Worm (Caenorhabditis elegans) whole organism, L1 larva: ENCODE measurements around the gene C17F4.2.

ENCODE experiments used
- C04F5.9 ChIP-seq: sonication (generic microtip); optimal IDR thresholded peaks from 2 replicates; lab custom pipeline; 2016; ENCODE audit warnings: missing genetic modification characterization, missing compliant biosample characterization
- C16A3.4 ChIP-seq: fragments of 150-350 bp; optimal IDR thresholded peaks from 2 replicates; lab custom pipeline; 2014; ENCODE audit warnings: missing biosample characterization, missing genetic modification characterization
- F16B12.6 ChIP-seq: fragments of 150-350 bp; optimal IDR thresholded peaks from 2 replicates; lab custom pipeline; 2014; ENCODE audit warnings: missing biosample characterization, missing genetic modification characterization
- Y116A8C.19 ChIP-seq: sonication (generic microtip); optimal IDR thresholded peaks from 2 replicates; lab custom pipeline; 2016; ENCODE audit warnings: missing compliant biosample characterization, missing genetic modification characterization, borderline replicate concordance
- aha-1 ChIP-seq: fragments of 150-350 bp; optimal IDR thresholded peaks from 2 replicates; lab custom pipeline; 2014; ENCODE audit warnings: missing biosample characterization, missing genetic modification characterization
- alr-1 ChIP-seq: fragments of 200-800 bp; sonication (Bioruptor generic); optimal IDR thresholded peaks from 2 replicates; lab custom pipeline; 2018; ENCODE audit warnings: borderline replicate concordance, mild to moderate bottlenecking, missing genetic modification characterization, missing compliant biosample characterization
- ama-1 ChIP-seq: fragments of 150-350 bp; optimal IDR thresholded peaks from 2 replicates; lab custom pipeline; 2014
- ceh-88 ChIP-seq: fragments of 200-800 bp; sonication (Bioruptor generic); IDR thresholded peaks from 2 replicates; pipeline ENCODE4 v1.3.6; 2022; ENCODE audit warnings: missing genetic modification characterization, missing compliant biosample characterization
- dpl-1 ChIP-seq, 3 experiments: fragments of 150-350 bp in 2 of 3; sonication (generic microtip) in 1 of 3; optimal IDR thresholded peaks; 2 replicates each; lab custom pipeline; 2014 to 2017; ENCODE audit warnings: missing biosample characterization in 3 of 3, missing genetic modification characterization in 3 of 3, missing genetic modification reagents in 3 of 3
- dsc-1 ChIP-seq: sonication (generic microtip); optimal IDR thresholded peaks from 2 replicates; lab custom pipeline; 2016; ENCODE audit warnings: mild to moderate bottlenecking, missing genetic modification characterization, missing compliant biosample characterization
- elt-2 ChIP-seq: sonication (generic microtip); optimal IDR thresholded peaks from 2 replicates; lab custom pipeline; 2016; ENCODE audit warnings: missing genetic modification characterization, mild to moderate bottlenecking, inconsistent platforms, missing compliant biosample characterization, missing genetic modification reagents
- elt-3 ChIP-seq, 6 experiments: fragments of 150-350 bp in 1 of 6; sonication (generic microtip); optimal IDR thresholded peaks; 2 replicates each; lab custom pipeline; 2017 to 2018; ENCODE audit warnings: missing biosample characterization in 6 of 6, missing genetic modification characterization in 6 of 6, inconsistent platforms in 1 of 6
- fkh-8 ChIP-seq: sonication (generic microtip); optimal IDR thresholded peaks from 2 replicates; lab custom pipeline; 2016; ENCODE audit warnings: mild to moderate bottlenecking, missing genetic modification characterization, missing compliant biosample characterization
- fos-1 ChIP-seq: fragments of 150-350 bp; optimal IDR thresholded peaks from 2 replicates; lab custom pipeline; 2014; ENCODE audit warnings: missing biosample characterization, missing genetic modification characterization
- hlh-4 ChIP-seq: sonication (generic microtip); optimal IDR thresholded peaks from 2 replicates; lab custom pipeline; 2016; ENCODE audit warnings: mild to moderate bottlenecking, missing genetic modification characterization, missing compliant biosample characterization
- hpl-2 ChIP-seq: fragments of 150-350 bp; optimal IDR thresholded peaks from 2 replicates; lab custom pipeline; 2014; ENCODE audit warnings: missing biosample characterization, missing genetic modification reagents, missing genetic modification characterization
- isw-1 ChIP-seq: fragments of 200-800 bp; sonication (Bioruptor generic); IDR thresholded peaks from 2 replicates; pipeline ENCODE4 v1.3.6; 2022; ENCODE audit warnings: missing genetic modification characterization, missing compliant biosample characterization
- lin-13 ChIP-seq: fragments of 150-350 bp; optimal IDR thresholded peaks from 2 replicates; lab custom pipeline; 2014; ENCODE audit warnings: missing biosample characterization, missing genetic modification reagents, missing genetic modification characterization
- lin-35 ChIP-seq, 2 experiments: fragments of 150-350 bp; optimal IDR thresholded peaks; 2 replicates each; lab custom pipeline; 2014; ENCODE audit warnings: missing biosample characterization in 2 of 2, missing genetic modification characterization in 2 of 2, missing genetic modification reagents in 2 of 2
- lin-39 ChIP-seq: fragments of 150-350 bp; optimal IDR thresholded peaks from 2 replicates; lab custom pipeline; 2014; ENCODE audit warnings: missing biosample characterization, missing genetic modification reagents, missing genetic modification characterization
- lsy-2 ChIP-seq, 2 experiments: fragments of 150-350 bp; optimal IDR thresholded peaks; 2 replicates each; lab custom pipeline; 2014; ENCODE audit warnings: missing biosample characterization in 2 of 2, missing genetic modification characterization in 2 of 2
- nhr-11 ChIP-seq: fragments of 150-350 bp; optimal IDR thresholded peaks from 2 replicates; lab custom pipeline; 2014; ENCODE audit warnings: missing biosample characterization, missing genetic modification characterization
- nhr-19 ChIP-seq: fragments of 200-800 bp; sonication (Bioruptor generic); conservative IDR thresholded peaks from 2 replicates; pipeline ENCODE4 v1.3.6; 2022; ENCODE audit warnings: missing genetic modification characterization, missing compliant biosample characterization
- nhr-47 ChIP-seq: sonication (generic microtip); optimal IDR thresholded peaks from 2 replicates; lab custom pipeline; 2016; ENCODE audit warnings: mild to moderate bottlenecking, missing genetic modification characterization, moderate library complexity, missing compliant biosample characterization
- nhr-71 ChIP-seq: sonication (generic microtip); optimal IDR thresholded peaks from 2 replicates; lab custom pipeline; 2016; ENCODE audit warnings: mild to moderate bottlenecking, missing genetic modification characterization, moderate library complexity, missing compliant biosample characterization
- nhr-76 ChIP-seq: sonication (generic microtip); optimal IDR thresholded peaks from 2 replicates; lab custom pipeline; 2017; ENCODE audit warnings: missing biosample characterization, missing genetic modification characterization
- nhr-84 ChIP-seq: sonication (generic microtip); optimal IDR thresholded peaks from 2 replicates; lab custom pipeline; 2017; ENCODE audit warnings: missing biosample characterization, missing genetic modification characterization
- pqm-1 ChIP-seq: sonication (generic microtip); optimal IDR thresholded peaks from 3 replicates; lab custom pipeline; 2017; ENCODE audit warnings: missing biosample characterization, missing genetic modification characterization
- snpc-4 ChIP-seq: fragments of 150-350 bp; optimal IDR thresholded peaks from 2 replicates; lab custom pipeline; 2014; ENCODE audit warnings: missing biosample characterization, missing genetic modification characterization
- unc-130 ChIP-seq: fragments of 150-350 bp; optimal IDR thresholded peaks from 2 replicates; lab custom pipeline; 2017; ENCODE audit warnings: missing biosample characterization, missing genetic modification characterization, inconsistent platforms
- unc-62 ChIP-seq: fragments of 150-350 bp; optimal IDR thresholded peaks from 2 replicates; lab custom pipeline; 2014; ENCODE audit warnings: missing biosample characterization, missing genetic modification reagents, missing genetic modification characterization
- unc-86 ChIP-seq: sonication (generic microtip); optimal IDR thresholded peaks from 2 replicates; lab custom pipeline; 2016; ENCODE audit warnings: missing genetic modification characterization, missing compliant biosample characterization
- vab-15 ChIP-seq: sonication (generic microtip); optimal IDR thresholded peaks from 2 replicates; lab custom pipeline; 2017; ENCODE audit warnings: missing genotype, mild to moderate bottlenecking, missing genetic modification characterization, missing compliant biosample characterization
- xbp-1 ChIP-seq: sonication (generic microtip); optimal IDR thresholded peaks from 2 replicates; lab custom pipeline; 2016; ENCODE audit warnings: missing genetic modification characterization, missing compliant biosample characterization
- zag-1 ChIP-seq: fragments of 150-350 bp; optimal IDR thresholded peaks from 2 replicates; lab custom pipeline; 2014; ENCODE audit warnings: missing biosample characterization, missing genetic modification characterization
- ztf-11 ChIP-seq, 2 experiments: sonication (generic microtip); optimal IDR thresholded peaks; 2 replicates each; lab custom pipeline; 2016 to 2017; ENCODE audit warnings: missing genetic modification characterization in 2 of 2, missing biosample characterization in 1 of 2, missing compliant biosample characterization in 1 of 2

The C17F4.2 gene

DNA sequence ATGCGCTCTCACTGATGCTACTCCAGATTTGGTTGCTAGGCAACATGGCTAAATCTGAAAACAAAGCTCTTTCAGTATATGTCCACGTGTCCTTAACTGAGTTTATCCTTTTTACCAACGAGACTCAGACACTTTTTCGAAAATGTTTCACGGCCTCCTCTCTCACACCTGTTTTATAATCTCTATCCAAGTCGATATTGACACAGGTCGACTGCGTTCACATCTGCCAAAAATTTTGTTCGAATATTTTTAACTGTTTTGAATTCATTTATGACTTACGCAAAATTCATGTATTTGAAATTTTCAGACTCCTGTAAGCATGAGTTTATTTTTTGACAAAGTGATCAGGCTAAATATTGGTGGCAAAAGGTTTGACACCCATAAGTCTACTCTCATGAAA is 32.7 kb upstream of the C17F4.2 start, which contains the start of gene ZC239.3:
TSS of gene ZC239.3 (plus strand) at position 301 of the 400 bp plus-strand sequence.
- peak; percentile 23 for TF ChIP-seq xbp-1 (tag; lab: Kevin White, UChicago)

DNA sequence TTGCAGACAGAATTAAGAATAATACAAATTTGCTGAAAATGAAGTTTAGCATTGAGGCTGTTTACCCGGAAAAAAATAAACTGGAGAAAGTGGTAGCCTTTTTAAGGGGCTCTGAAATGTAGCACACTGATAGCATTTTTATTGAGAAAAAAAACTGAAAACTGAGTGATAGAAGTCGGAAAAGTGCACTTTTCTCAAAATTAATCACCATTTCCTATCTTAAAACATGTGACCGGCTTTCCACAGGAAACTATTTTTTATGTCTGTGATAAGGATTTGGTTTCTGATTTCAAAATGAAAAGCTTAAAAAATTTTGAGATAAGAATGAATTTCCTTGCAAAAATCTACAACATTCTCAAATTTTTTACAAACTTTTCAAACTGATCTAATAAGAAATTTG is 27.7 kb upstream of the C17F4.2 start, which contains the start of gene ZC239.22:
TSS of gene ZC239.22 (minus strand) at position 101 of the 400 bp plus-strand sequence.
- TF ChIP-seq dpl-1 (GFP tag; optimal IDR thresholded peaks at IDR 0.05; lab: Kevin White, UChicago) (no peak), lin-13 (GFP tag; lab: Kevin White, UChicago) (no peak), nhr-76 (tag; lab: Kevin White, UChicago) (no peak), ztf-11 (tag; optimal IDR thresholded peaks at IDR 0.05; lab: Kevin White, UChicago) (no peak)

DNA sequence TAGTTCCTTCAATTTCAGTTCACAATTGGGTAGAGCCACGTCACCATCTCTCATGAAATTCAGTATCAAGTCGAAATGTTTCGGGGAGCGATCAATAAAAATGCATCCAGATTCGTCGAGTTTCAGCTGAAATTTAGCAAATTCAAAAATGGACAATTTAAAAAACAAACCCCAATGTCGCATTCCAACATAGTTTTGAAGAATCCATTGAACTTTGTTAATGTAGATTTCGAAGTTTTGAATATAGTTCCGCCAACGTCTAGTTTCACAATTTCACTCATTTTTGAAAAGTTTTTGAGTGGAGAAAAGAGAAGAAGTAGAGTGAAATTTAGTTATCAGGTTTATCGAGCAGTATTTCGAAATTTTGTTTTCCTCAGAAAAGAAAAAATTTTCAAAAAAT is 26.7 kb upstream of the C17F4.2 start, which contains the start of gene ZC239.14:
TSS of gene ZC239.14 (minus strand) at position 305 of the 400 bp plus-strand sequence.
- no peak for TF ChIP-seq elt-3 (tag; optimal IDR thresholded peaks at IDR 0.05; lab: Kevin White, UChicago)

ce11 chrII:3222686-3223085 is 25.8 kb upstream of the C17F4.2 start, which contains the start of gene ZC239.13:
Gene ZC239.13 (minus strand): TSS chrII:3222839.
- TF ChIP-seq Y116A8C.19 (tag; lab: Kevin White, UChicago) (no peak), hpl-2 (no peak), elt-2 (tag; lab: Kevin White, UChicago) (peak; percentile 21), nhr-19 (GFP tag; lab: Robert Waterston, UW) (no peak)

ce11 chrII:3224631-3225030 is 23.8 kb upstream of the C17F4.2 start, which contains the start of gene ZC239.15:
Gene ZC239.15 (minus strand): TSS chrII:3224731.
- TF ChIP-seq lin-35 (GFP tag; optimal IDR thresholded peaks at IDR 0.05; lab: Kevin White, UChicago) = no peak
- TF ChIP-seq zag-1 = no peak
- TF ChIP-seq F16B12.6 (tag; lab: Kevin White, UChicago) = no peak
- no peak for TF ChIP-seq alr-1 (tag; lab: Kevin White, UChicago)
- no peak for TF ChIP-seq isw-1 (GFP tag; lab: Robert Waterston, UW)
- no peak for TF ChIP-seq hlh-4 (tag; lab: Kevin White, UChicago)
- TF ChIP-seq lsy-2 (tag; optimal IDR thresholded peaks at IDR 0.05; lab: Kevin White, UChicago) = no peak
- TF ChIP-seq hpl-2 = no peak
- no peak for TF ChIP-seq nhr-71
- no peak for TF ChIP-seq dsc-1 (tag; lab: Kevin White, UChicago)
- no peak for TF ChIP-seq nhr-76 (tag; lab: Kevin White, UChicago)
- TF ChIP-seq snpc-4 (tag; lab: Kevin White, UChicago) = no peak
- TF ChIP-seq elt-3 (tag; optimal IDR thresholded peaks at IDR 0.05; lab: Kevin White, UChicago) = no peak

- TF ChIP-seq elt-2 (tag; lab: Kevin White, UChicago) (peak; percentile 44), unc-86 (tag; lab: Kevin White, UChicago) (no peak)
- TF ChIP-seq, all 84 proteins: peak for 1
These were observed 23.3 kb upstream of the C17F4.2 start, which contains the start of gene ZC239.16 for ce11 chrII:3225200-3225599. Gene ZC239.16 (minus strand): TSS chrII:3225319.

- TF ChIP-seq aha-1 (tag; lab: Kevin White, UChicago) (no peak), vab-15 (tag; lab: Kevin White, UChicago) (no peak), nhr-76 (tag; lab: Kevin White, UChicago) (no peak), fos-1 (tag; lab: Kevin White, UChicago) (no peak)
These were observed 22.7 kb upstream of the C17F4.2 start, which contains the start of gene ZC239.17 for ce11 chrII:3225780-3226179. Gene ZC239.17 (minus strand): TSS chrII:3225880.

- no peak for TF ChIP-seq F16B12.6 (tag; lab: Kevin White, UChicago)
- TF ChIP-seq nhr-47 = no peak
- no peak for TF ChIP-seq C04F5.9 (tag; lab: Kevin White, UChicago)
- no peak for TF ChIP-seq fkh-8
- no peak for TF ChIP-seq isw-1 (GFP tag; lab: Robert Waterston, UW)
- TF ChIP-seq nhr-11 (tag; lab: Kevin White, UChicago) = no peak
- no peak for TF ChIP-seq pqm-1
- no peak for TF ChIP-seq lin-39 (tag; lab: Kevin White, UChicago)
- TF ChIP-seq dsc-1 (tag; lab: Kevin White, UChicago) = no peak
- TF ChIP-seq unc-130 (tag; lab: Kevin White, UChicago) = no peak
- TF ChIP-seq lin-13 (GFP tag; lab: Kevin White, UChicago) = no peak
- no peak for TF ChIP-seq nhr-84 (tag; lab: Kevin White, UChicago)
- no peak for TF ChIP-seq ama-1
- no peak for TF ChIP-seq nhr-19 (GFP tag; lab: Robert Waterston, UW)
- no peak for TF ChIP-seq C16A3.4 (tag; lab: Kevin White, UChicago)
- no peak for TF ChIP-seq ceh-88
- no peak for TF ChIP-seq unc-62 (GFP tag; lab: Kevin White, UChicago)
These were observed 18.0 kb upstream of the C17F4.2 start, which contains the start of gene srh-297 for ce11 chrII:3230422-3230821. Gene srh-297 (minus strand): TSS chrII:3230522.
